Worm (Caenorhabditis elegans) whole organism, young adult: ENCODE results near the gene nas-13.

Experiments used
- F33H1.4 ChIP-seq: fragments of 200-800 bp; sonication (Bioruptor generic); IDR thresholded peaks from 2 replicates; pipeline ENCODE4 v1.3.6; 2022; ENCODE audit warnings: missing genetic modification reagents, missing genetic modification characterization, missing compliant biosample characterization
- K11D2.4 ChIP-seq: fragments of 200-800 bp; sonication (Bioruptor generic); IDR thresholded peaks from 2 replicates; pipeline ENCODE4 v1.3.6; 2022; ENCODE audit warnings: missing genetic modification reagents, missing genetic modification characterization, missing compliant biosample characterization
- K12H6.12 ChIP-seq: fragments of 200-800 bp; sonication (Bioruptor generic); optimal IDR thresholded peaks from 2 replicates; lab custom pipeline; 2018; ENCODE audit warnings: mild to moderate bottlenecking, missing genetic modification characterization, missing compliant biosample characterization
- Y53F4B.3 ChIP-seq: fragments of 200-800 bp; sonication (Bioruptor generic); IDR thresholded peaks from 2 replicates; pipeline ENCODE4 v1.3.6; 2022; ENCODE audit warnings: missing genetic modification reagents, missing genetic modification characterization, missing compliant biosample characterization
- ama-1 ChIP-seq, 3 experiments: fragments of 150-350 bp in 1 of 3; sonication (generic microtip) in 2 of 3; optimal IDR thresholded peaks; 2 replicates each; lab custom pipeline; 2014 to 2018; ENCODE audit warnings: missing biosample characterization in 2 of 3, missing genetic modification characterization in 2 of 3, missing genetic modification reagents in 2 of 3
- atf-7 ChIP-seq: sonication (generic microtip); optimal IDR thresholded peaks from 2 replicates; lab custom pipeline; 2017; ENCODE audit warnings: mild to moderate bottlenecking, missing genetic modification characterization, missing compliant biosample characterization
- bed-2 ChIP-seq: fragments of 200-800 bp; sonication (Bioruptor generic); IDR thresholded peaks from 2 replicates; pipeline ENCODE4 v1.3.6; 2022; ENCODE audit warnings: missing genetic modification reagents, missing genetic modification characterization, missing compliant biosample characterization
- ccch-3 ChIP-seq: fragments of 200-800 bp; sonication (Bioruptor generic); optimal IDR thresholded peaks from 2 replicates; lab custom pipeline; 2018; ENCODE audit warnings: mild to moderate bottlenecking, missing genetic modification characterization, missing compliant biosample characterization
- cebp-1 ChIP-seq, 2 experiments: fragments of 200-800 bp in 1 of 2; sonication (Bioruptor generic) in 1 of 2; sonication (generic microtip) in 1 of 2; IDR thresholded peaks in 1 of 2; optimal IDR thresholded peaks in 1 of 2; 2 replicates each; pipeline versions ENCODE4 v1.3.6 to Lab custom; 2017 to 2022; ENCODE audit warnings: missing compliant biosample characterization in 2 of 2, missing genetic modification characterization in 2 of 2, mild to moderate bottlenecking in 1 of 2, missing genetic modification reagents in 1 of 2, moderate library complexity in 1 of 2
- ceh-27 ChIP-seq: fragments of 200-800 bp; sonication (Bioruptor generic); optimal IDR thresholded peaks from 2 replicates; lab custom pipeline; 2018; ENCODE audit warnings: mild to moderate bottlenecking, missing genetic modification characterization, moderate library complexity, missing compliant biosample characterization
- chd-7 ChIP-seq: sonication (generic microtip); optimal IDR thresholded peaks from 2 replicates; lab custom pipeline; 2016; ENCODE audit warnings: mild to moderate bottlenecking, missing genetic modification characterization, moderate library complexity, missing compliant biosample characterization
- egl-44 ChIP-seq: fragments of 200-800 bp; sonication (Bioruptor generic); IDR thresholded peaks from 2 replicates; pipeline ENCODE4 v1.3.6; 2022; ENCODE audit warnings: missing genetic modification reagents, missing genetic modification characterization, missing compliant biosample characterization
- egrh-3 ChIP-seq: fragments of 200-800 bp; sonication (Bioruptor generic); IDR thresholded peaks from 2 replicates; pipeline ENCODE4 v1.3.6; 2022; ENCODE audit warnings: missing genetic modification reagents, missing genetic modification characterization, missing compliant biosample characterization
- hmg-1.2 ChIP-seq: fragments of 200-800 bp; sonication (Bioruptor generic); IDR thresholded peaks from 2 replicates; pipeline ENCODE4 v1.3.6; 2022; ENCODE audit warnings: missing genetic modification reagents, missing genetic modification characterization, missing compliant biosample characterization
- hrde-1 ChIP-seq: sonication (generic microtip); optimal IDR thresholded peaks from 2 replicates; lab custom pipeline; 2016; ENCODE audit warnings: missing genetic modification characterization, mild to moderate bottlenecking, missing compliant biosample characterization, moderate library complexity, missing genotype, missing genetic modification reagents, borderline replicate concordance
- hsf-1 ChIP-seq: fragments of 200-800 bp; sonication (Bioruptor generic); IDR thresholded peaks from 2 replicates; pipeline ENCODE4 v1.3.6; 2022; ENCODE audit warnings: missing genetic modification reagents, missing genetic modification characterization, missing compliant biosample characterization
- lag-1 ChIP-seq: fragments of 200-800 bp; sonication (Bioruptor generic); IDR thresholded peaks from 2 replicates; pipeline ENCODE4 v1.3.6; 2022; ENCODE audit warnings: missing genetic modification reagents, missing genetic modification characterization, missing compliant biosample characterization
- lin-35 ChIP-seq, 3 experiments: fragments of 150-350 bp in 2 of 3; sonication (generic microtip) in 1 of 3; optimal IDR thresholded peaks; 2 replicates each; lab custom pipeline; 2014 to 2018; ENCODE audit warnings: missing biosample characterization in 3 of 3, missing genetic modification characterization in 3 of 3, missing genetic modification reagents in 3 of 3
- lin-40 ChIP-seq: sonication (generic microtip); optimal IDR thresholded peaks from 2 replicates; lab custom pipeline; 2016; ENCODE audit warnings: missing genetic modification characterization, mild to moderate bottlenecking, missing compliant biosample characterization, missing genotype, missing genetic modification reagents
- mcd-1 ChIP-seq: fragments of 200-800 bp; sonication (Bioruptor generic); IDR thresholded peaks from 2 replicates; pipeline ENCODE4 v1.3.6; 2022; ENCODE audit warnings: missing genetic modification reagents, missing genetic modification characterization, missing compliant biosample characterization
- nfyb-1 ChIP-seq: fragments of 200-800 bp; sonication (Bioruptor generic); IDR thresholded peaks from 2 replicates; pipeline ENCODE4 v1.3.6; 2022; ENCODE audit warnings: missing genetic modification reagents, missing genetic modification characterization, missing compliant biosample characterization
- nhr-90 ChIP-seq: sonication (generic microtip); optimal IDR thresholded peaks from 2 replicates; lab custom pipeline; 2016; ENCODE audit warnings: missing genotype, mild to moderate bottlenecking, missing genetic modification characterization, missing compliant biosample characterization
- rpc-1 ChIP-seq, 2 experiments: fragments of 150-350 bp in 1 of 2; sonication (generic microtip) in 1 of 2; optimal IDR thresholded peaks; 2 replicates each; lab custom pipeline; 2014 to 2018; ENCODE audit warnings: missing biosample characterization in 1 of 2, missing genetic modification characterization in 1 of 2, missing genetic modification reagents in 1 of 2, missing genotype in 1 of 2
- sdz-38 ChIP-seq: sonication (generic microtip); optimal IDR thresholded peaks from 2 replicates; lab custom pipeline; 2016; ENCODE audit warnings: missing genotype, missing genetic modification characterization, missing compliant biosample characterization
- snpc-4 ChIP-seq, 5 experiments: fragments of 150-350 bp in 1 of 5; sonication (generic microtip) in 4 of 5; optimal IDR thresholded peaks; 2 replicates each; lab custom pipeline; 2014 to 2018; ENCODE audit warnings: missing genetic modification characterization in 5 of 5, missing biosample characterization in 3 of 5, antibody characterized with exemption in 2 of 5, mild to moderate bottlenecking in 2 of 5, missing compliant biosample characterization in 2 of 5, missing genotype in 2 of 5, moderate library complexity in 2 of 5, missing genetic modification reagents in 1 of 5
- somi-1 ChIP-seq: fragments of 200-800 bp; sonication (Bioruptor generic); optimal IDR thresholded peaks from 2 replicates; lab custom pipeline; 2018; ENCODE audit warnings: mild to moderate bottlenecking, missing genetic modification characterization, missing compliant biosample characterization
- zfh-2 ChIP-seq: fragments of 200-800 bp; sonication (Bioruptor generic); conservative IDR thresholded peaks from 2 replicates; pipeline ENCODE4 v1.3.6; 2022; ENCODE audit warnings: missing genetic modification reagents, missing genetic modification characterization, missing compliant biosample characterization

The nas-13 gene

ce11 chrX:15389853-15390252, 38.2 kb downstream of the nas-13 start:
- TF ChIP-seq egl-44 (GFP tag; lab: Robert Waterston, UW) (no peak), Y53F4B.3 (GFP tag; lab: Robert Waterston, UW) (no peak), ccch-3 (GFP tag; lab: Kevin White, UChicago) (no peak), sdz-38 (tag; lab: Kevin White, UChicago) (peak; percentile 66)

- TF ChIP-seq lag-1: no peak
- peak; percentile 79 for TF ChIP-seq zfh-2 (GFP tag; lab: Robert Waterston, UW)
- 0 out of 2 replicates have a peak, but pooled peaks have one; percentile 44 for TF ChIP-seq bed-2 (GFP tag; lab: Robert Waterston, UW)
- TF ChIP-seq egrh-3 (GFP tag; lab: Robert Waterston, UW): no peak
- TF ChIP-seq hmg-1.2 (GFP tag; lab: Robert Waterston, UW): 0 out of 2 replicates have a peak, but pooled peaks have one; percentile 4
- peak; percentile 11 for TF ChIP-seq snpc-4 (GFP tag; optimal IDR thresholded peaks at IDR 0.05; lab: Kevin White, UChicago)
- TF ChIP-seq snpc-4 (tag; optimal IDR thresholded peaks at IDR 0.05; lab: Kevin White, UChicago): peak in 3 of 4 experiments; percentile 52 to 89 (median 79)
- 0 out of 2 replicates have a peak, but pooled peaks have one; percentile 36 for TF ChIP-seq hsf-1
Observed at ce11 chrX:15388259-15388658, 39.8 kb downstream of the nas-13 start.

ce11 chrX:15385807-15386349, 42.2 kb downstream of the nas-13 start:
- TF ChIP-seq lin-35 (GFP tag; optimal IDR thresholded peaks at IDR 0.05; lab: Kevin White, UChicago) (peak in 1 of 3 experiments; percentile 39), somi-1 (GFP tag; lab: Kevin White, UChicago) (peak; percentile 37), cebp-1 (GFP tag; IDR thresholded peaks at IDR 0.05; lab: Robert Waterston, UW) (no peak), cebp-1 (tag; optimal IDR thresholded peaks at IDR 0.05; lab: Kevin White, UChicago) (peak; percentile 41), ceh-27 (GFP tag; lab: Kevin White, UChicago) (peak; percentile 35), Y53F4B.3 (GFP tag; lab: Robert Waterston, UW) (no peak), K12H6.12 (tag; lab: Kevin White, UChicago) (peak; percentile 40), chd-7 (tag; lab: Kevin White, UChicago) (peak; percentile 23), ama-1 (optimal IDR thresholded peaks at IDR 0.05; lab: Kevin White, UChicago) (no peak), ama-1 (GFP tag; optimal IDR thresholded peaks at IDR 0.05; lab: Kevin White, UChicago) (peak in 1 of 2 experiments; percentile 8), F33H1.4 (no peak), lin-40 (peak; percentile 55), zfh-2 (GFP tag; lab: Robert Waterston, UW) (0 out of 2 replicates have a peak, but pooled peaks have one; percentile 38), K11D2.4 (GFP tag; lab: Robert Waterston, UW) (0 out of 2 replicates have a peak, but pooled peaks have one; percentile 22), nhr-90 (tag; lab: Kevin White, UChicago) (no peak), atf-7 (peak; percentile 85), hmg-1.2 (GFP tag; lab: Robert Waterston, UW) (peak; percentile 31; the same call in 1 of the 2 replicates)

ce11 chrX:15385379-15385778, 42.7 kb downstream of the nas-13 start:
- TF ChIP-seq zfh-2 (GFP tag; lab: Robert Waterston, UW): 0 out of 2 replicates have a peak, but pooled peaks have one; percentile 15
- no peak for TF ChIP-seq sdz-38 (tag; lab: Kevin White, UChicago)
- TF ChIP-seq mcd-1 (GFP tag; lab: Robert Waterston, UW): no peak
- no peak for TF ChIP-seq hrde-1 (tag; lab: Kevin White, UChicago)
- no peak for TF ChIP-seq nfyb-1 (GFP tag; lab: Robert Waterston, UW)
- TF ChIP-seq rpc-1 (optimal IDR thresholded peaks at IDR 0.05; lab: Kevin White, UChicago): peak; percentile 23
- peak; percentile 59 for TF ChIP-seq rpc-1 (tag; optimal IDR thresholded peaks at IDR 0.05; lab: Kevin White, UChicago)
- TF ChIP-seq, all 124 proteins: peak for 2
